Worm (Caenorhabditis elegans): Measurements from ENCODE around the gene srv-27.

DNA sequence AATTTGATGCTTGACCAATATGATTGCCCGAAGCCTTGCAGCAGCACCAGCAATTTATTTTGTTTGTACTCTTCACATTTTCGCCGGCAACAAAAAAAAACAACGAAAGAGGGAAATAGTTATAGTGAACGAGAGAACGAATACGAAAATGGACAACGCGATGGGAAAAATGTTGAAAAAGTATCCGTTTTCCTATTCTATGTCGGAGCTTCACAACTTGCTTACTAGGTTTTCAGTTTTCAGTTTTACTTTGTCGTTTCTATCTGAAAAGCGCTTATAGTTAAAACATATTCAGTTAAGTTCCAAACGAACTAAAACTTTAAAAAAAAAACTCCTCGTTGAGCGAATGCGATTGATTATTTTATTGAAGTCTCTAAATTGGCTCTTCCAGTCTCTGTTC, 30.0 kb upstream of the srv-27 start:
- no peak for TF ChIP-seq gmeb-1 (tag; optimal IDR thresholded peaks at IDR 0.05)
- no peak for TF ChIP-seq peb-1 (tag; optimal IDR thresholded peaks at IDR 0.05)
